Worm (Caenorhabditis elegans) whole organism, mixed stage, embryonic: ENCODE measurements around the gene H25P19.1.

Experiments
- M03D4.4 ChIP-seq: sonication (generic microtip); optimal IDR thresholded peaks from 2 replicates; lab custom pipeline; 2017; ENCODE audit warnings: mild to moderate bottlenecking, missing genetic modification characterization, missing compliant biosample characterization
- bed-3 ChIP-seq: fragments of 200-800 bp; sonication (Bioruptor generic); optimal IDR thresholded peaks from 3 replicates; lab custom pipeline; 2018; ENCODE audit warnings: mild to moderate bottlenecking, missing genetic modification characterization, moderate library complexity, missing compliant biosample characterization
- blmp-1 ChIP-seq: fragments of 150-350 bp; optimal IDR thresholded peaks from 2 replicates; lab custom pipeline; 2014; ENCODE audit warnings: missing biosample characterization, missing genetic modification characterization
- ceh-39 ChIP-seq: fragments of 150-350 bp; optimal IDR thresholded peaks from 2 replicates; lab custom pipeline; 2014; ENCODE audit warnings: missing biosample characterization, missing genetic modification characterization
- ceh-43 ChIP-seq: fragments of 200-800 bp; sonication (Bioruptor generic); optimal IDR thresholded peaks from 2 replicates; lab custom pipeline; 2018; ENCODE audit warnings: mild to moderate bottlenecking, missing genetic modification characterization, moderate library complexity, missing compliant biosample characterization
- ceh-83 ChIP-seq: fragments of 200-800 bp; sonication (Bioruptor generic); optimal IDR thresholded peaks from 2 replicates; lab custom pipeline; 2018; ENCODE audit warnings: mild to moderate bottlenecking, missing genetic modification characterization, missing compliant biosample characterization
- ces-1 ChIP-seq: fragments of 150-350 bp; optimal IDR thresholded peaks from 2 replicates; lab custom pipeline; 2014; ENCODE audit warnings: missing biosample characterization, missing genetic modification reagents, missing genetic modification characterization
- cnd-1 ChIP-seq: fragments of 200-800 bp; sonication (Bioruptor generic); optimal IDR thresholded peaks from 2 replicates; lab custom pipeline; 2018; ENCODE audit warnings: mild to moderate bottlenecking, missing genetic modification characterization, missing compliant biosample characterization
- drap-1 ChIP-seq: fragments of 200-800 bp; sonication (Bioruptor generic); optimal IDR thresholded peaks from 3 replicates; lab custom pipeline; 2018; ENCODE audit warnings: mild to moderate bottlenecking, missing genetic modification characterization, missing compliant biosample characterization
- elt-1 ChIP-seq: sonication (generic microtip); optimal IDR thresholded peaks from 2 replicates; lab custom pipeline; 2017; ENCODE audit warnings: missing genetic modification characterization, mild to moderate bottlenecking, missing compliant biosample characterization, antibody characterized with exemption, moderate library complexity, borderline replicate concordance; ENCODE audit not compliant: insufficient read depth
- elt-3 ChIP-seq: fragments of 150-350 bp; optimal IDR thresholded peaks from 2 replicates; lab custom pipeline; 2014; ENCODE audit warnings: missing biosample characterization, missing genetic modification characterization
- flh-1 ChIP-seq: fragments of 200-800 bp; sonication (Bioruptor generic); optimal IDR thresholded peaks from 2 replicates; lab custom pipeline; 2018; ENCODE audit warnings: mild to moderate bottlenecking, missing genetic modification characterization, moderate library complexity, missing compliant biosample characterization
- ham-2 ChIP-seq: fragments of 200-800 bp; sonication (Bioruptor generic); optimal IDR thresholded peaks from 2 replicates; lab custom pipeline; 2018; ENCODE audit warnings: mild to moderate bottlenecking, missing genetic modification characterization, missing compliant biosample characterization
- hlh-1 ChIP-seq: fragments of 150-350 bp; optimal IDR thresholded peaks from 2 replicates; lab custom pipeline; 2014; ENCODE audit warnings: missing biosample characterization, missing genetic modification reagents, missing genetic modification characterization
- lin-13 ChIP-seq: fragments of 150-350 bp; optimal IDR thresholded peaks from 2 replicates; lab custom pipeline; 2014; ENCODE audit warnings: missing biosample characterization, missing genetic modification characterization
- lin-32 ChIP-seq: fragments of 200-800 bp; sonication (Bioruptor generic); optimal IDR thresholded peaks from 2 replicates; lab custom pipeline; 2018; ENCODE audit warnings: mild to moderate bottlenecking, missing genetic modification characterization, missing compliant biosample characterization
- lsy-2 ChIP-seq: fragments of 150-350 bp; optimal IDR thresholded peaks from 2 replicates; lab custom pipeline; 2014; ENCODE audit warnings: missing biosample characterization, missing genetic modification characterization
- mab-5 ChIP-seq: fragments of 150-350 bp; optimal IDR thresholded peaks from 2 replicates; lab custom pipeline; 2014; ENCODE audit warnings: missing biosample characterization, missing genetic modification characterization
- mep-1 ChIP-seq: fragments of 150-350 bp; optimal IDR thresholded peaks from 2 replicates; lab custom pipeline; 2017; ENCODE audit warnings: missing biosample characterization, missing genetic modification reagents, missing genetic modification characterization, inconsistent platforms
- mls-2 ChIP-seq: sonication (generic microtip); optimal IDR thresholded peaks from 2 replicates; lab custom pipeline; 2016; ENCODE audit warnings: mild to moderate bottlenecking, missing genetic modification characterization, moderate library complexity, missing compliant biosample characterization
- nhr-12 ChIP-seq: fragments of 150-350 bp; optimal IDR thresholded peaks from 2 replicates; lab custom pipeline; 2014; ENCODE audit warnings: missing biosample characterization, missing genetic modification characterization
- nhr-2 ChIP-seq: fragments of 150-350 bp; optimal IDR thresholded peaks from 2 replicates; lab custom pipeline; 2014; ENCODE audit warnings: missing biosample characterization, missing genetic modification characterization
- nhr-237 ChIP-seq: fragments of 150-350 bp; optimal IDR thresholded peaks from 2 replicates; lab custom pipeline; 2014; ENCODE audit warnings: missing biosample characterization, missing genetic modification characterization
- nhr-28 ChIP-seq: fragments of 150-350 bp; optimal IDR thresholded peaks from 2 replicates; lab custom pipeline; 2014; ENCODE audit warnings: missing biosample characterization, missing genetic modification characterization
- nhr-76 ChIP-seq: sonication (generic microtip); optimal IDR thresholded peaks from 2 replicates; lab custom pipeline; 2017; ENCODE audit warnings: missing biosample characterization, missing genetic modification characterization
- sem-2 ChIP-seq: fragments of 200-800 bp; sonication (Bioruptor generic); optimal IDR thresholded peaks from 2 replicates; lab custom pipeline; 2018; ENCODE audit warnings: mild to moderate bottlenecking, missing genetic modification characterization, missing compliant biosample characterization
- snpc-4 ChIP-seq: fragments of 150-350 bp; optimal IDR thresholded peaks from 2 replicates; lab custom pipeline; 2014; ENCODE audit warnings: missing biosample characterization, missing genetic modification characterization
- sptf-1 ChIP-seq: sonication (generic microtip); optimal IDR thresholded peaks from 2 replicates; lab custom pipeline; 2017; ENCODE audit warnings: mild to moderate bottlenecking, missing genetic modification characterization, moderate library complexity, missing compliant biosample characterization
- tbx-8 ChIP-seq: fragments of 200-800 bp; sonication (Bioruptor generic); optimal IDR thresholded peaks from 2 replicates; lab custom pipeline; 2018; ENCODE audit warnings: mild to moderate bottlenecking, missing genetic modification characterization, moderate library complexity, missing compliant biosample characterization
- unc-120 ChIP-seq: sonication (generic microtip); optimal IDR thresholded peaks from 2 replicates; lab custom pipeline; 2017; ENCODE audit warnings: missing genetic modification characterization, missing compliant biosample characterization; ENCODE audit not compliant: poor library complexity, severe bottlenecking
- unc-62 ChIP-seq: fragments of 150-350 bp; optimal IDR thresholded peaks from 2 replicates; lab custom pipeline; 2014; ENCODE audit warnings: missing biosample characterization, missing genetic modification reagents, missing genetic modification characterization
- zip-8 ChIP-seq: fragments of 150-350 bp; optimal IDR thresholded peaks from 2 replicates; lab custom pipeline; 2014; ENCODE audit warnings: missing biosample characterization, missing genetic modification characterization
- ztf-11 ChIP-seq: fragments of 150-350 bp; optimal IDR thresholded peaks from 2 replicates; lab custom pipeline; 2014; ENCODE audit warnings: missing biosample characterization, missing genetic modification characterization

Gene H25P19.1

DNA sequence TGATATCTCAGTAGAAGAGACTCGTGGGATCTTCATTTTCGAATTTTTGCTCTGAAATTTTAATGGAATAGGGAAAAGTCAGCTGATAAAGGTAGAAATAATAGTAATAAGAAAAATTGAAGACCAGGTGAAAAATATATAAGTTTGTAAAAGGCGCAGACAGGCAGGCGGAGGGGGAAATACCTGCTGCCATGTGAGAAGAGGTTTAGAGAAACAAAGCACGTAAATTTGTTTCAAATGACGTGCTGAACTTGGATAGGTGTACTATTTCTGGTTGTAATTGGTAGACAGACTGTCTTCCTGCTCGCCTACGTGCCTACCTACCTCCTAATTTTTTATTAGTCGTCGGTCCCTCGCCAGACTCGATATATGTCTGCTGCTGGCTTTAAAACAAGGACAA is 20.0 kb upstream of the H25P19.1 start, which contains the start of gene nhr-180:
TSS of gene nhr-180 (minus strand) at position 52 of the 400 bp plus-strand sequence.
- no peak for TF ChIP-seq mab-5 (tag; lab: Kevin White, UChicago)
- no peak for TF ChIP-seq elt-3
- TF ChIP-seq elt-1 (tag; lab: Kevin White, UChicago), result no peak
- TF ChIP-seq sem-2 (GFP tag; lab: Kevin White, UChicago), result no peak
- TF ChIP-seq M03D4.4 (tag; lab: Kevin White, UChicago), result no peak

DNA sequence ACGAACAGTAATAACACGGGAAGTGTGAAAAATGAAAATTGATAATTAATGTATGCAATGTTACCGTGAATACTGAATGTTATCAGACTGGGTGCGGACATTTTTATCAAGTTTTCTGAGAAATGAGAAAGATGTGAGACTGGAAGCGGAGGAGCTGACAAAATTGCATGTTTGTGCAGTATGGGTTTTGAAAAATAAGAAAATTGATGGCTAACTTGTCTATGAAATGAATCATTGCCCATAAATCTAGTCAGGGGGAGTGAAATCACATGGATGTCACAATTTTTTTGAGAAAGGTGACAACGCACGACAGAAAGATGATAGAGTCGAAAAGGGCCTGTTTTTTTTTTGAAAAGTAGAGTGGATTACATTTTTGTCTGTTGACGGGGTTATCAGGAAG is 16.1 kb upstream of the H25P19.1 start, which contains the start of gene sru-24:
TSS of gene sru-24 (minus strand) at position 101 of the 400 bp plus-strand sequence.
- TF ChIP-seq ceh-43 (GFP tag; lab: Kevin White, UChicago), result no peak
- TF ChIP-seq zip-8 (tag; lab: Kevin White, UChicago), result no peak

DNA sequence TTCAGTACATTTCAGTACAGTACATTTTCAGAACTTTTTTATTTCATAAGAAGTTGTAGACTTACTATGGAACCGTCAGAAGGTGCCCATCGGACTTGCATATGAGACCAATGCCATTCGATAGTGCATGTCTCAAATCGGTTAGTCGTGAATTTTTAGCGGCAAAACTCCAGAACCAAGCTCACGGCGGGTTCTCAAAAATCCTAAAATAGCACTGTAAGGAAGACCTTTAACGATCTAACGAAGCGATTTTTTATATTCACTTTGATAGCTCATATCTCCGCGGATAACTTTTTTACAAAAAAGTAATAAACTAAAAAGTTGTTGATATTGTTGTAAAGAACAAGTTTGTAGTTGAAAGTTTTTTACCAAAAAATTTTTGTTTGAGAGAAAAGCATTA is 13.3 kb upstream of the H25P19.1 start, which contains the start of gene sru-25:
TSS of gene sru-25 (minus strand) at position 101 of the 400 bp plus-strand sequence.
- TF ChIP-seq zip-8 (tag; lab: Kevin White, UChicago), result no peak
- TF ChIP-seq hlh-1 (tag; lab: Kevin White, UChicago), result no peak
- TF ChIP-seq flh-1 (GFP tag; lab: Kevin White, UChicago), result no peak
- TF ChIP-seq unc-120 (tag; lab: Kevin White, UChicago), result no peak
- TF ChIP-seq nhr-12 (tag; lab: Kevin White, UChicago), result no peak
- no peak for TF ChIP-seq ham-2 (GFP tag; lab: Kevin White, UChicago)
- no peak for TF ChIP-seq ceh-39
- no peak for TF ChIP-seq blmp-1
- TF ChIP-seq lin-13 (tag; lab: Kevin White, UChicago), result no peak
- no peak for TF ChIP-seq ztf-11 (tag; lab: Kevin White, UChicago)
- no peak for TF ChIP-seq bed-3
- TF ChIP-seq nhr-237 (tag; lab: Kevin White, UChicago), result no peak
- TF ChIP-seq nhr-28 (tag; lab: Kevin White, UChicago), result no peak
- TF ChIP-seq nhr-76 (tag; lab: Kevin White, UChicago), result no peak
- TF ChIP-seq lsy-2 (tag; lab: Kevin White, UChicago), result no peak
- no peak for TF ChIP-seq elt-1 (tag; lab: Kevin White, UChicago)
- TF ChIP-seq sem-2 (GFP tag; lab: Kevin White, UChicago), result no peak
- no peak for TF ChIP-seq nhr-2
- TF ChIP-seq ceh-83 (GFP tag; lab: Kevin White, UChicago), result no peak
- TF ChIP-seq drap-1 (GFP tag; lab: Kevin White, UChicago), result no peak

DNA sequence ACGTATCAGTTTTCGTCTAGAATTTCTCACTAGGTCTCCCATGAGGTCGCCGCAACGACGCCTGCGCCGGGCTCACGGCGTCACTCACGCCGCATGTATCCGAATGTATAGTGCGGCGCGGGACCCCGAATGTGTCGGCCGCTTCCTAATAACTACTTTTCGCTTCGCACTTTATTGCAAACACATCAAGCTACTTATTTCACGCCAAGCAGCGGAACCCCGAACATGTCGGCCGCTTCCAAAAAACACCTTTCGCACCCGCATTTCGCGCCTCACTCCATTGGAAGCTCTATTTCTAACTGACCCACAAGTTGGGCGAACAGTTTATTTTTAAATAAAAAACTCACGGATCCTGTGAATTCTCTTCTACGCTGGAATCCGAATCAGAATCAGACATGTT is 11.4 kb upstream of the H25P19.1 start:
- TF ChIP-seq elt-3 (no peak), ceh-39 (no peak), sem-2 (GFP tag; lab: Kevin White, UChicago) (no peak), elt-1 (tag; lab: Kevin White, UChicago) (no peak), ces-1 (GFP tag; lab: Kevin White, UChicago) (no peak), cnd-1 (no peak), sptf-1 (tag; lab: Kevin White, UChicago) (no peak), blmp-1 (no peak), lin-32 (no peak), snpc-4 (tag; lab: Kevin White, UChicago) (no peak), mls-2 (tag; lab: Kevin White, UChicago) (no peak), bed-3 (no peak), mep-1 (tag; lab: Kevin White, UChicago) (no peak)
- TF ChIP-seq, all 35 proteins: peak for 0

DNA sequence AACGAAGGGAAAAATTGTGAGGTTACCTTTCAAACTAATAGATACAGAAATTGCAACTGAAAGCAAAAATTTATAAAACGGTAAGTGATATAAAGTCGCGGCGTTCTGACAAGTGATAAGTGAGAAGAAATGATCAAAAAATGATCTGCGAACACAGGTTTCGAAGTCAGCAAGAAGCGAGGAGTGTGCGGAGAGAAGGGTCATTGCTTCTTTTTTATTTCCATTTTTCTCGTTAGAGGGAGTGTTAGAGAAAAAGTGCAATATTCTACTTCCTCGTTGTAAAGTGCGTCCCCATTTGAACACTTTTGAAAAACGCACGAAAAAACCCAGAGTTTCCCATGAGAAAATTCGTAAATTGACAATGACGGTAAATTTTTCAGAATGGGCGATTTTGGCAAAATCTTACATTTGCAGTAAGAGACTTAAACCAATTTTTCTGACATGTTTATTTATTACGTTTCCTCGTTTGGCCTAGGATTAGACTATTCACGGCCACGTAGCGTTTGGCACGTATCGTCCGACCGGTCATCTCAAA is 10.9 kb upstream of the H25P19.1 start, which contains the start of the genes fbxa-72 and srx-21:
TSS of gene fbxa-72 (minus strand) at position 204 of the 535 bp plus-strand sequence.
TSS of gene srx-21 (plus strand) at position 485 of the 535 bp plus-strand sequence.
- TF ChIP-seq cnd-1 (no peak), ces-1 (GFP tag; lab: Kevin White, UChicago) (no peak), nhr-28 (tag; lab: Kevin White, UChicago) (no peak), sem-2 (GFP tag; lab: Kevin White, UChicago) (no peak), M03D4.4 (tag; lab: Kevin White, UChicago) (no peak), lin-13 (tag; lab: Kevin White, UChicago) (no peak), tbx-8 (GFP tag; lab: Kevin White, UChicago) (no peak), mls-2 (tag; lab: Kevin White, UChicago) (no peak), nhr-2 (no peak), unc-62 (GFP tag; lab: Kevin White, UChicago) (no peak), elt-1 (tag; lab: Kevin White, UChicago) (no peak)
